Fruit fly (Drosophila melanogaster): ENCODE measurements around the gene CG13362.
A peak's percentile ranks its signal among the peaks of the same experiment; 100 is the strongest.

CG13362 gene

dm6 chrX:796397-796989 lies 45.4 kb upstream of the CG13362 start (continued):
- no peak for TF ChIP-seq btn (GFP tag; optimal IDR thresholded peaks at IDR 0.05)
- peak; percentile 44 for TF ChIP-seq CG13894 (tag; optimal IDR thresholded peaks at IDR 0.05)
- TF ChIP-seq Atf-2 (GFP tag; optimal IDR thresholded peaks at IDR 0.05), result no peak
- peak; percentile 61; the same call in 1 of the 2 replicates for TF ChIP-seq nerfin-2 (GFP tag; IDR thresholded peaks at IDR 0.05; ENCODE audit: partially characterized antibody)
- TF ChIP-seq CG34224 (GFP tag; IDR thresholded peaks at IDR 0.05; ENCODE audit: partially characterized antibody), result peak; percentile 98
- TF ChIP-seq fd64A (GFP tag; optimal IDR thresholded peaks at IDR 0.05), result peak; percentile 21
- TF ChIP-seq CG12071 (GFP tag; optimal IDR thresholded peaks at IDR 0.05), result no peak
- TF ChIP-seq gfzf (GFP tag; optimal IDR thresholded peaks at IDR 0.05), result no peak
- no peak for TF ChIP-seq H2.0 (GFP tag; IDR thresholded peaks at IDR 0.05)
- TF ChIP-seq ind (GFP tag; optimal IDR thresholded peaks at IDR 0.05), result no peak
- TF ChIP-seq CG12942 (GFP tag; optimal IDR thresholded peaks at IDR 0.05), result no peak
- TF ChIP-seq Fer1 (GFP tag; optimal IDR thresholded peaks at IDR 0.05), result peak; percentile 5
- no peak for TF ChIP-seq en (GFP tag; optimal IDR thresholded peaks at IDR 0.05)
- peak; percentile 11 for TF ChIP-seq CG1603 (tag; optimal IDR thresholded peaks at IDR 0.05)
- peak; percentile 10 for TF ChIP-seq CG8924 (tag; optimal IDR thresholded peaks at IDR 0.05)
- no peak for TF ChIP-seq CG32772 (GFP tag; IDR thresholded peaks at IDR 0.05)
- TF ChIP-seq ftz-f1 (GFP tag; optimal IDR thresholded peaks at IDR 0.05), result peak; percentile 15
- TF ChIP-seq CG10431 (GFP tag; optimal IDR thresholded peaks at IDR 0.05), result peak; percentile 6
- TF ChIP-seq br (optimal IDR thresholded peaks at IDR 0.05), result no peak
- TF ChIP-seq Hey (tag; optimal IDR thresholded peaks at IDR 0.05), result no peak
- TF ChIP-seq TFAM (GFP tag; optimal IDR thresholded peaks at IDR 0.05), result no peak
- no peak for TF ChIP-seq CG4730 (GFP tag; IDR thresholded peaks at IDR 0.05)
- peak; percentile 98 for TF ChIP-seq zen2 (GFP tag; IDR thresholded peaks at IDR 0.05; ENCODE audit: partially characterized antibody)
- TF ChIP-seq CG10565 (GFP tag; optimal IDR thresholded peaks at IDR 0.05), result no peak
- TF ChIP-seq wek (GFP tag; optimal IDR thresholded peaks at IDR 0.05), result no peak
- TF ChIP-seq CG9437 (GFP tag; optimal IDR thresholded peaks at IDR 0.05), result no peak
- peak; percentile 73 for TF ChIP-seq Deaf1 (tag; optimal IDR thresholded peaks at IDR 0.05)
- TF ChIP-seq B-H1 (GFP tag; IDR thresholded peaks at IDR 0.05), result no peak
- no peak for TF ChIP-seq CG17912 (GFP tag; optimal IDR thresholded peaks at IDR 0.05)
- TF ChIP-seq sisA (GFP tag; IDR thresholded peaks at IDR 0.05), result no peak
- TF ChIP-seq tna (GFP tag; IDR thresholded peaks at IDR 0.05; ENCODE audit: partially characterized antibody), result peak; percentile 80
- no peak for TF ChIP-seq CG3995 (GFP tag; optimal IDR thresholded peaks at IDR 0.05)
- TF ChIP-seq Eip74EF (GFP tag; optimal IDR thresholded peaks at IDR 0.05), result no peak
- no peak for TF ChIP-seq CG4820 (GFP tag; optimal IDR thresholded peaks at IDR 0.05)
- no peak for TF ChIP-seq mam (GFP tag; optimal IDR thresholded peaks at IDR 0.05)
- no peak for TF ChIP-seq GATAe (GFP tag; conservative IDR thresholded peaks at IDR 0.05)
- no peak for TF ChIP-seq ERR (GFP tag; optimal IDR thresholded peaks at IDR 0.05)
- TF ChIP-seq CG17359 (tag; optimal IDR thresholded peaks at IDR 0.05), result no peak
- TF ChIP-seq Doc3 (GFP tag; IDR thresholded peaks at IDR 0.05; ENCODE audit: partially characterized antibody), result peak; percentile 99
- TF ChIP-seq lov (optimal IDR thresholded peaks at IDR 0.05), result no peak
- no peak for TF ChIP-seq lov (GFP tag; IDR thresholded peaks at IDR 0.05)
- peak; percentile 48; the same call in 1 of the 2 replicates for TF ChIP-seq CG9932 (GFP tag; IDR thresholded peaks at IDR 0.05)
- no peak for TF ChIP-seq CG4282 (GFP tag; optimal IDR thresholded peaks at IDR 0.05)
- TF ChIP-seq CG8290 (GFP tag; optimal IDR thresholded peaks at IDR 0.05), result no peak
- TF ChIP-seq CG8290 (tag; optimal IDR thresholded peaks at IDR 0.05), result peak in 1 of 2 experiments; percentile 79
- TF ChIP-seq CG1647 (GFP tag; optimal IDR thresholded peaks at IDR 0.05), result no peak
- TF ChIP-seq CG15696 (tag; optimal IDR thresholded peaks at IDR 0.05), result no peak
- no peak for TF ChIP-seq tx (GFP tag; optimal IDR thresholded peaks at IDR 0.05)
- no peak for TF ChIP-seq Rx (GFP tag; IDR thresholded peaks at IDR 0.05)
- TF ChIP-seq Asciz (GFP tag; optimal IDR thresholded peaks at IDR 0.05), result no peak
- no peak for TF ChIP-seq CG34422 (GFP tag; IDR thresholded peaks at IDR 0.05)
- no peak for TF ChIP-seq Hr39 (optimal IDR thresholded peaks at IDR 0.05)
